Fruit fly (Drosophila melanogaster) S2 (cell line): Measurements from ENCODE around the gene CG33631.

Experiments
- CG8478 ChIP-seq: fragments of >200 bp; optimal IDR thresholded peaks from 2 replicates; lab custom pipeline; 2018
- CTCF ChIP-seq, 2 experiments: fragments of >200 bp; optimal IDR thresholded peaks; 2 replicates each; lab custom pipeline; 2018

Gene CG33631

DNA sequence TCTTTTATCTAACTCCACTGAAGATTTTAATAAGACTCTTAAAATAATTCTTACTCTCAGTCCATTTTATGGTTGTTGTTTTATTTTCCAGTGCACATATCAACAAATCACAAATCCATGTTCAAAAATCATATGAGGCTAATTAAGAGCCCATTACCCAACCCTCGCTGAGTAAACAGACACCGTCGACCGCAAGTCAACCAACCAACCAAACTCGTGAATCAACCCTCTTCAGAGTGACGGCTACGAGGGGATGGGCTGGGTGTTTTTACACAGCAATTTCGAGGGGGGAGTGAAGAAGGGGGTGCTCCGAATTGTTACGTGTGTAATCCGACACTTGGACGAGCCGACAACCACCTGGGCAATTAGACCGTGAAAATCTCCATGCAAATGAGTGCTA lies 5.0 kb downstream of the CG33631 start:
- TF ChIP-seq CTCF (optimal IDR thresholded peaks at IDR 0.05; lab: Kevin White, UChicago) (no peak), CG8478 (lab: Kevin White, UChicago) (no peak)

dm6 chr3R:10070195-10070594 lies 6.4 kb downstream of the CG33631 start:
- no peak for TF ChIP-seq CG8478 (lab: Kevin White, UChicago)
- no peak for TF ChIP-seq CTCF (optimal IDR thresholded peaks at IDR 0.05; lab: Kevin White, UChicago)

DNA sequence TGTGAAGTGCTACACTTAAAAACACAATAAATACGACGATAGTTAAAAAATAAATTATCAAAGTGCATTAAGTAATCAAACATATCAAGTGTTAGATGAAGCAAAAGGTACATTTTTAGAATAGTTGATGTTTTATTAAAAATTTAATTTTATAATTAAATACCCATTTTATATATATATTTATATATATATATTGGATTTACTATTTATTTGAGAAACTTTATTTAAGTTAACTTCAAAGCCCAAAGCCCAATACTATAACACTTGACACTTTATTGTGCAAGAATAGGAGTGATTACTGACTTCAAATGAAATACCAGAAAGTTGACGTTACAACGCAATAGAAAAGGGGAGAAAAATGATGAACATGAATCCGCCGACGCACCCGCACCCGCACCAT lies 7.0 kb downstream of the CG33631 start, which contains the start of gene nerfin-2:
nerfin-2 (plus strand) TSS at position 301 of the 400 bp plus-strand sequence.
- TF ChIP-seq CTCF (optimal IDR thresholded peaks at IDR 0.05; lab: Kevin White, UChicago): no peak
- TF ChIP-seq CG8478 (lab: Kevin White, UChicago): no peak

DNA sequence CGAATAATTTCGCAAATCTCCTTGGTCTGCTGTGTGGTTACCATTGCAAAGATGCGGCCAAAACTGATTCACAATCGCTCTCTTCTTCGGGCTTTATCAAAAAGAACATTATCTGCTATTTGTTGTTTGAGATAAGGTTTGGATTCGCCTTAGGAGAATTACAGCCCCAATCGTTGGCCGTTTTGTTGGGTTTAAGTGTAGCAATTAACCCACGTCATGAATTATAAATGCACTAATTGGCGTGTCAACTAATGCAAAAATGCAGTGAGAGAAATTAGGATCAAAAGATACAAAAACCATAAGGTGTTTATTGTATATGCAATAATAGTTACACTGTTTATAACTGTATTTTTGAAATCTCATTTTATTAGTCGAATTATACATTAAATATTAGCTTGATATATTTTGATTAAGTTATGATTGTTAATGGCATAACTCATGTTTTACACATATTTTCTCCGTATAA lies 11.5 kb downstream of the CG33631 start, which contains the start of gene Alp13:
Alp13 (minus strand) TSS at position 51 of the 466 bp plus-strand sequence.
- TF ChIP-seq CTCF (optimal IDR thresholded peaks at IDR 0.05; lab: Kevin White, UChicago): no peak
- TF ChIP-seq CG8478 (lab: Kevin White, UChicago): no peak

DNA sequence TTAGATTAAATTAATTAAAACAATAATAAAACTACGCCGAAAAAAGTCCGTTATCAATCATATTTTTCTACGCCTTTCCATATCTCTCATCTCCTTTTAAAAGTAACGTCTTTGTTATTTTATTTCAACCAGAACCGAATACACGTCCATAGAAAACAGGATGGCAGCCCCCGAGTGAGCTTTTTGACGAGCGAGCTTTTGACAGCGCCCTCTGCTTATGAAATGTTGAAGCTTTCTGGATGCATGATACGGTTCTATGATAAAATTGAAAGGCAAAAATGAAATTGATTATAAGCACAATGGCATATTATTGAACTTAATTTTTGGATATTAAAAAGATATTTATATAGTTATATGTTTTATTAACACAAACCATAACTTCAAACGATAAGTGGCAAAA lies 12.9 kb downstream of the CG33631 start:
- TF ChIP-seq CTCF (optimal IDR thresholded peaks at IDR 0.05; lab: Kevin White, UChicago): peak in 1 of 2 experiments; percentile 54
- no peak for TF ChIP-seq CG8478 (lab: Kevin White, UChicago)

dm6 chr3R:10078468-10079143 lies 14.8 kb downstream of the CG33631 start:
- TF ChIP-seq CG8478 (lab: Kevin White, UChicago) (no peak), CTCF (optimal IDR thresholded peaks at IDR 0.05; lab: Kevin White, UChicago) (no peak)

DNA sequence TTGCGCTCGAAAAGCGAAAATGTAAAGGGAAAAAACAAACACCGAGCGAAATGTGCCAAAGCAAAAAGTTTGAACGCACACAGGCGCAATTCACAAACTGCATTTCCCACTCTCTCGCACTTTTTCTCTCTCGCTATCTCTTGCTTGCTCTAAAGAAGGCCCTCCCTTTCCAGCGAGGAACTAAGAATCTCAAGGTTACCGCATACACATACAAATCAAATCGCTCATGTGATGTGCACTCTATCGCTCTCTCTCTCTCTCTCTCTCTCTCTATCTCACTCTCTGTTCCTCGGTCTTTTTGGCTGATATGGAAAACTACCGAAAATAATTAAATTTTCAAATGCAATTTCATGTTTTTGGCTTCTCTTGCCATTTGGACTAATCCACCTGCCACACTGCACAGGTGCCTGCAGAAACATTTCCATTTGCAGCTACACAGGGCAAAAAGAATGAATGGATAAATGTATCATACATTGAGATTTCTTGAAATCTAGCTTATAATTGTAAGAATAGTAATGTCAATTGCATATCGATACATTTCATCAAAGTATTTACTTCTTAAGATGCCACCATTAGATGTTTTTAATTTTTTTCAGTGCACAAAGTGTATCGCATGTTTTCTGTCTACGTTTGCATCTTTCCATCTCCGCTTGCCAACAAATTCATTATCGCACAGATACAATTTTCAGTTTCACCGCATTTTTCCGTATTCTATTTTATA lies 15.6 kb downstream of the CG33631 start:
- TF ChIP-seq CG8478 (lab: Kevin White, UChicago) (no peak), CTCF (optimal IDR thresholded peaks at IDR 0.05; lab: Kevin White, UChicago) (no peak)

DNA sequence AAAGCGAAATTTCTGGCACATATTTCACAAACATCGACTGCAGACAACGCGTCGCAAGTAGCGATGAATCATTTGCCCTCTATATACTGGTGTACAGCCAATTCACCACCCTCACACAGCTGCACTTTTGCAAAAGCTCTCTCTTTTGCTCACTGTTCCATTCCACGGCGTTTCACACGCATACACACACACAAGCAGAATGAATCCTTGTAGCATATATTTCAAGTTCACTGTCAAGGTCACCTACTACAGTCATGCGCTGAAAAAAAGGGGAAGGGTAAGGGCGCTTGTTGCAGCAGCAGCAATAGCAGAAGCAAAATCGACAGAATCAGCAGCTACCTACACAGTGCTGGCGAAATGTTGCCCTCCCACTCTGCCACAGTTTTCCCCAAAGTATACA lies 16.9 kb downstream of the CG33631 start:
- no peak for TF ChIP-seq CTCF (optimal IDR thresholded peaks at IDR 0.05; lab: Kevin White, UChicago)
- no peak for TF ChIP-seq CG8478 (lab: Kevin White, UChicago)

- TF ChIP-seq CG8478 (lab: Kevin White, UChicago) (no peak), CTCF (optimal IDR thresholded peaks at IDR 0.05; lab: Kevin White, UChicago) (no peak)
Observed at dm6 chr3R:10081469-10082111, 17.8 kb downstream of the CG33631 start.

- no peak for TF ChIP-seq CTCF (optimal IDR thresholded peaks at IDR 0.05; lab: Kevin White, UChicago)
- no peak for TF ChIP-seq CG8478 (lab: Kevin White, UChicago)
Observed at dm6 chr3R:10082549-10083075, 18.8 kb downstream of the CG33631 start.

DNA sequence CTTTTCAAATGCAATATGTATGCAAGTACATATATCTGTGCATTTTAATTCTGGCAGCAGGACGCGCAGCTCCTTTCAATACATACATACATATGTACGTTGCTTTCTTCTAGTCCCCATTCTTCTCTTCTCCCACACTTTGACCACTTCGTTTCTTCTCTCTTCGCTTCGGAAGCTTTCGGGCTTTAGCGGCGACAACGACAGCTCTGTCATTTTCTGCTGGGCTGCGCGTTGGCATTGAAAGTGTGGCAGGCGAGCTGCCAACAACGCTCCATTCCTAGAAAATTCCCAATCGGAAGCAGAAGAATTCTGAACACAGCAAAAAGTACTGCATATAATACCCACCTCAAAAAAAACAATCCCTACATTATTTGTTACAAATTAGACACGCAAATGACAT lies 19.3 kb downstream of the CG33631 start:
- TF ChIP-seq CTCF (optimal IDR thresholded peaks at IDR 0.05; lab: Kevin White, UChicago): no peak
- no peak for TF ChIP-seq CG8478 (lab: Kevin White, UChicago)

- no peak for TF ChIP-seq CTCF (optimal IDR thresholded peaks at IDR 0.05; lab: Kevin White, UChicago)
- TF ChIP-seq CG8478 (lab: Kevin White, UChicago): no peak
Observed at dm6 chr3R:10084179-10084647, 20.4 kb downstream of the CG33631 start.

- TF ChIP-seq CG8478 (lab: Kevin White, UChicago) (no peak), CTCF (optimal IDR thresholded peaks at IDR 0.05; lab: Kevin White, UChicago) (no peak)
Observed at dm6 chr3R:10084914-10085313, 21.1 kb downstream of the CG33631 start.

- no peak for TF ChIP-seq CTCF (optimal IDR thresholded peaks at IDR 0.05; lab: Kevin White, UChicago)
- no peak for TF ChIP-seq CG8478 (lab: Kevin White, UChicago)
Observed at dm6 chr3R:10086222-10086621, 22.4 kb downstream of the CG33631 start.
